Worm (Caenorhabditis elegans) whole organism, early embryonic: ENCODE results near the gene W06D11.1.

ENCODE experiments used
- B0310.2 ChIP-seq: sonication (generic microtip); optimal IDR thresholded peaks from 2 replicates; lab custom pipeline; 2016; ENCODE audit warnings: mild to moderate bottlenecking, missing genetic modification characterization, missing compliant biosample characterization
- F13C5.2 ChIP-seq: sonication (generic microtip); optimal IDR thresholded peaks from 2 replicates; lab custom pipeline; 2017; ENCODE audit warnings: mild to moderate bottlenecking, missing genetic modification characterization, inconsistent platforms, missing compliant biosample characterization
- aly-1 ChIP-seq: sonication (generic microtip); optimal IDR thresholded peaks from 2 replicates; lab custom pipeline; 2016; ENCODE audit warnings: missing genetic modification characterization, missing compliant biosample characterization
- ama-1 ChIP-seq: fragments of 150-350 bp; optimal IDR thresholded peaks from 2 replicates; lab custom pipeline; 2014
- ceh-13 ChIP-seq: fragments of 200-800 bp; sonication (Bioruptor generic); optimal IDR thresholded peaks from 2 replicates; lab custom pipeline; 2018; ENCODE audit warnings: mild to moderate bottlenecking, missing genetic modification characterization, missing compliant biosample characterization
- ets-7 ChIP-seq: sonication (generic microtip); optimal IDR thresholded peaks from 2 replicates; lab custom pipeline; 2016; ENCODE audit warnings: missing genotype, missing genetic modification characterization, missing compliant biosample characterization
- flt-1 ChIP-seq: fragments of 200-800 bp; sonication (Bioruptor generic); IDR thresholded peaks from 2 replicates; pipeline ENCODE4 v1.3.6; 2022; ENCODE audit warnings: missing genetic modification characterization, missing compliant biosample characterization
- hmg-4 ChIP-seq: fragments of 200-800 bp; sonication (Bioruptor generic); optimal IDR thresholded peaks from 2 replicates; lab custom pipeline; 2018; ENCODE audit warnings: mild to moderate bottlenecking, missing genetic modification characterization, missing compliant biosample characterization

DNA sequence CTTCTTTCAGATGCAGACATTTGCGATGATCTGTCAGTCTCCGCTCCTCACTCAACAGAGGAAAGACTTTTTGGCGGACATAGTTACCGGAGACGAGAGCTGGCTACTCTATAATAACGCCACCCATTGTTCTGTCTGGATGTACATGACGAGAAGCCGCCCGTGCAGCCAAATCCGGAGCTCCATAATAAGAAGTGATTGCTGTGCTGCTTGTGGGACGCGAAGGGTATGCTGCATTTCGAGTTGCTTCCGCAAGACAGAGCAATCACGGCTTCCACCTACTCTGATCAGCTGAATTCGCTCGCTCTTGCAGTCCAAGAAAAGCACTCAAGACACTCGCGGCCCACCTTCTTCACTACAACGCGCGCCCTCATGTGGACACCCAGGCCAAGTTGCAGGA lies 19.4 kb downstream of the W06D11.1 start:
- TF ChIP-seq ama-1 (lab: Kevin White, UChicago) = no peak
- no peak for TF ChIP-seq ceh-13 (GFP tag; lab: Kevin White, UChicago)
- TF ChIP-seq B0310.2 (tag; lab: Kevin White, UChicago) = no peak
- TF ChIP-seq aly-1 (tag; lab: Kevin White, UChicago) = no peak
- no peak for TF ChIP-seq F13C5.2 (tag; lab: Kevin White, UChicago)
- no peak for TF ChIP-seq ets-7 (tag; lab: Kevin White, UChicago)
- TF ChIP-seq flt-1 = no peak
- no peak for TF ChIP-seq hmg-4
